Worm (Caenorhabditis elegans): ENCODE measurements around the gene lron-15.

ce11 chrII:6592251-6592650 lies 47.6 kb upstream of the lron-15 start, which contains the start of gene C56C10.9:
- TF ChIP-seq dmd-6 (GFP tag; IDR thresholded peaks at IDR 0.05) = no peak
- TF ChIP-seq ama-1 (optimal IDR thresholded peaks at IDR 0.05) = no peak
- no peak for TF ChIP-seq nhr-6 (tag; optimal IDR thresholded peaks at IDR 0.05)
- no peak for TF ChIP-seq egl-43 (GFP tag; IDR thresholded peaks at IDR 0.05)
- TF ChIP-seq nhr-10 (tag; optimal IDR thresholded peaks at IDR 0.05) = no peak
- TF ChIP-seq ctbp-1 (GFP tag; IDR thresholded peaks at IDR 0.05) = no peak
- no peak for TF ChIP-seq set-16 (GFP tag; IDR thresholded peaks at IDR 0.05)
